Fruit fly (Drosophila melanogaster): ENCODE results near the gene beg.
A peak's percentile ranks its signal among the peaks of the same experiment; 100 is the strongest.

beg gene

DNA sequence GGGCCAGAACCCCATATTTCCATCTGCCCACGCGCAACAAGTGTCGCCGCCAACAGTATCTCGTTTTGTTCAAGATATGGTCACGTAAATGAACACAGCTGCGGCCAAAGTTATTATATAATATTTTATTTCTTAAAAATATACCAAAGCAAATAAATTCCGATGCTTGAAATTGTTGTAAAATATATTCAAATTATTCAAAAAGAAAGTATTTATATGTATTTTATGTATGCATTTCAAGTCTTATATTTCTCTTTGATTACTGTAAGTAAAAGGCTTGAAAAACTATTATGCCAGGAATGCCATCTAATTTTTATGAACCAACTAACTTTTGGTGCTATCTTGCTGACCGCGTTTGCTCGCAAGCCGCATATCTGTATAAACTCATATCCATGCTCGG lies 46.3 kb upstream of the beg start (continued):
- TF ChIP-seq CG9932 (GFP tag; IDR thresholded peaks at IDR 0.05) (peak; percentile 37; the same call in 1 of the 2 replicates), D19B (GFP tag; optimal IDR thresholded peaks at IDR 0.05) (no peak), Nf-YA (GFP tag; IDR thresholded peaks at IDR 0.05) (no peak), CG7928 (GFP tag; optimal IDR thresholded peaks at IDR 0.05) (no peak), CG4282 (GFP tag; optimal IDR thresholded peaks at IDR 0.05) (no peak), Atf3 (GFP tag; optimal IDR thresholded peaks at IDR 0.05) (no peak), Mad (GFP tag; optimal IDR thresholded peaks at IDR 0.05) (no peak), Dip2 (GFP tag; IDR thresholded peaks at IDR 0.05) (no peak), onecut (GFP tag; IDR thresholded peaks at IDR 0.05) (0 out of 2 replicates have a peak, but pooled peaks have one; percentile 12), CG10959 (GFP tag; IDR thresholded peaks at IDR 0.05) (no peak), Stat92E (GFP tag; optimal IDR thresholded peaks at IDR 0.05) (peak in 1 of 3 experiments; percentile 30), Neu2 (GFP tag; optimal IDR thresholded peaks at IDR 0.05; ENCODE audit: borderline replicate concordance) (no peak), Fer2 (tag; optimal IDR thresholded peaks at IDR 0.05) (no peak), CG3065 (GFP tag; optimal IDR thresholded peaks at IDR 0.05) (no peak), crc (GFP tag; optimal IDR thresholded peaks at IDR 0.05) (no peak), CG6272 (GFP tag; IDR thresholded peaks at IDR 0.05) (peak; percentile 10; the same call in 1 of the 2 replicates), CoRest (tag; optimal IDR thresholded peaks at IDR 0.05) (no peak), dati (GFP tag; IDR thresholded peaks at IDR 0.05) (no peak), Myb (GFP tag; optimal IDR thresholded peaks at IDR 0.05) (no peak), hb (GFP tag; IDR thresholded peaks at IDR 0.05; ENCODE audit: partially characterized antibody) (no peak), dysf (GFP tag; IDR thresholded peaks at IDR 0.05) (peak; percentile 62; the same call in 2 of the 3 replicates), caup (GFP tag; optimal IDR thresholded peaks at IDR 0.05; ENCODE audit: severe bottlenecking) (no peak), dan (GFP tag; IDR thresholded peaks at IDR 0.05) (no peak), CG12942 (GFP tag; optimal IDR thresholded peaks at IDR 0.05) (no peak), Dek (tag; optimal IDR thresholded peaks at IDR 0.05) (no peak), gem (tag; optimal IDR thresholded peaks at IDR 0.05) (no peak), CG12299 (tag; optimal IDR thresholded peaks at IDR 0.05) (no peak), CG34224 (GFP tag; IDR thresholded peaks at IDR 0.05; ENCODE audit: partially characterized antibody) (no peak), Jarid2 (GFP tag; optimal IDR thresholded peaks at IDR 0.05) (no peak), prd (optimal IDR thresholded peaks at IDR 0.05) (no peak), prd (GFP tag; IDR thresholded peaks at IDR 0.05) (no peak; the same call in 2 of the 3 replicates), Antp (GFP tag; optimal IDR thresholded peaks at IDR 0.05) (no peak), MTF-1 (GFP tag; optimal IDR thresholded peaks at IDR 0.05; ENCODE audit: borderline replicate concordance) (no peak), CG3847 (GFP tag; IDR thresholded peaks at IDR 0.05) (0 out of 2 replicates have a peak, but pooled peaks have one; percentile 27), vvl (GFP tag; IDR thresholded peaks at IDR 0.05) (peak; percentile 22; the same call in 1 of the 2 replicates), CG1602 (GFP tag; optimal IDR thresholded peaks at IDR 0.05) (no peak), Gug (GFP tag; IDR thresholded peaks at IDR 0.05) (no peak), Atf6 (GFP tag; IDR thresholded peaks at IDR 0.05) (peak; percentile 33; the same call in 1 of the 2 replicates), corto (GFP tag; optimal IDR thresholded peaks at IDR 0.05) (no peak), CG15011 (GFP tag; optimal IDR thresholded peaks at IDR 0.05) (no peak), Xrp1 (GFP tag; IDR thresholded peaks at IDR 0.05) (peak; percentile 51; the same call in 1 of the 2 replicates), CG8359 (GFP tag; optimal IDR thresholded peaks at IDR 0.05; ENCODE audit: borderline replicate concordance) (no peak), Dip3 (GFP tag; optimal IDR thresholded peaks at IDR 0.05) (no peak), ATbp (GFP tag; optimal IDR thresholded peaks at IDR 0.05) (no peak), CHES-1-like (GFP tag; optimal IDR thresholded peaks at IDR 0.05) (no peak), CG31224 (GFP tag; IDR thresholded peaks at IDR 0.05) (no peak), CG6765 (GFP tag; optimal IDR thresholded peaks at IDR 0.05) (no peak), disco-r (GFP tag; optimal IDR thresholded peaks at IDR 0.05) (no peak), CG17359 (tag; optimal IDR thresholded peaks at IDR 0.05) (peak; percentile 14), yki (optimal IDR thresholded peaks at IDR 0.05) (no peak), Lhr (GFP tag; optimal IDR thresholded peaks at IDR 0.05) (no peak)

Data from whole organism, embryonic.